Worm (Caenorhabditis elegans) whole organism, young adult: Measurements from ENCODE around the gene drd-1.

Experiments used
- B0336.3 ChIP-seq: fragments of 200-800 bp; sonication (Bioruptor generic); IDR thresholded peaks from 2 replicates; pipeline ENCODE4 v1.3.6; 2022; ENCODE audit warnings: missing genetic modification characterization, missing compliant biosample characterization
- F22D6.2 ChIP-seq: sonication (generic microtip); optimal IDR thresholded peaks from 2 replicates; lab custom pipeline; 2016; ENCODE audit warnings: mild to moderate bottlenecking, missing genetic modification characterization, missing compliant biosample characterization
- F23B12.7 ChIP-seq: sonication (generic microtip); optimal IDR thresholded peaks from 2 replicates; lab custom pipeline; 2017; ENCODE audit warnings: missing genetic modification characterization, mild to moderate bottlenecking, missing compliant biosample characterization, antibody characterized with exemption, moderate library complexity; ENCODE audit not compliant: insufficient read depth
- F37B4.10 ChIP-seq: fragments of 200-800 bp; sonication (Bioruptor generic); IDR thresholded peaks from 2 replicates; pipeline ENCODE4 v1.3.6; 2022; ENCODE audit warnings: missing genetic modification characterization, missing compliant biosample characterization
- F55B11.4 ChIP-seq: sonication (generic microtip); optimal IDR thresholded peaks from 2 replicates; lab custom pipeline; 2016; ENCODE audit warnings: missing compliant biosample characterization, missing genetic modification characterization, borderline replicate concordance; ENCODE audit not compliant: insufficient read depth
- F57A8.1 ChIP-seq: fragments of 200-800 bp; sonication (Bioruptor generic); optimal IDR thresholded peaks from 2 replicates; lab custom pipeline; 2018; ENCODE audit warnings: mild to moderate bottlenecking, missing genetic modification characterization, moderate library complexity, missing compliant biosample characterization
- F57C9.4 ChIP-seq: sonication (generic microtip); optimal IDR thresholded peaks from 2 replicates; lab custom pipeline; 2017; ENCODE audit warnings: mild to moderate bottlenecking, missing genetic modification characterization, missing compliant biosample characterization
- T26A5.8 ChIP-seq: sonication (generic microtip); optimal IDR thresholded peaks from 2 replicates; lab custom pipeline; 2016; ENCODE audit warnings: missing genetic modification characterization, missing compliant biosample characterization
- Y56A3A.18 ChIP-seq: fragments of 200-800 bp; sonication (Bioruptor generic); IDR thresholded peaks from 2 replicates; pipeline ENCODE4 v1.3.6; 2022; ENCODE audit warnings: missing genetic modification reagents, missing genetic modification characterization, missing compliant biosample characterization
- Y95B8A.8 ChIP-seq: fragments of 200-800 bp; sonication (Bioruptor generic); IDR thresholded peaks from 2 replicates; pipeline ENCODE4 v1.3.6; 2022; ENCODE audit warnings: missing genetic modification reagents, missing genetic modification characterization, missing compliant biosample characterization
- attf-3 ChIP-seq: fragments of 200-800 bp; sonication (Bioruptor generic); conservative IDR thresholded peaks from 2 replicates; pipeline ENCODE4 v1.3.6; 2022; ENCODE audit warnings: missing genetic modification reagents, missing genetic modification characterization, missing compliant biosample characterization
- bed-1 ChIP-seq: fragments of 200-800 bp; sonication (Bioruptor generic); IDR thresholded peaks from 2 replicates; pipeline ENCODE4 v1.3.6; 2022; ENCODE audit warnings: missing genetic modification reagents, missing genetic modification characterization, missing compliant biosample characterization
- cebp-1 ChIP-seq, 2 experiments: fragments of 200-800 bp in 1 of 2; sonication (Bioruptor generic) in 1 of 2; sonication (generic microtip) in 1 of 2; IDR thresholded peaks in 1 of 2; optimal IDR thresholded peaks in 1 of 2; 2 replicates each; pipeline versions ENCODE4 v1.3.6 to Lab custom; 2017 to 2022; ENCODE audit warnings: missing compliant biosample characterization in 2 of 2, missing genetic modification characterization in 2 of 2, mild to moderate bottlenecking in 1 of 2, missing genetic modification reagents in 1 of 2, moderate library complexity in 1 of 2
- cebp-2 ChIP-seq: fragments of 200-800 bp; sonication (Bioruptor generic); IDR thresholded peaks from 2 replicates; pipeline ENCODE4 v1.3.6; 2022; ENCODE audit warnings: missing genetic modification characterization, missing compliant biosample characterization
- ceh-79 ChIP-seq: sonication (generic microtip); optimal IDR thresholded peaks from 2 replicates; lab custom pipeline; 2017; ENCODE audit warnings: mild to moderate bottlenecking, missing genetic modification characterization, missing compliant biosample characterization
- die-1 ChIP-seq: sonication (generic microtip); optimal IDR thresholded peaks from 2 replicates; lab custom pipeline; 2016; ENCODE audit warnings: missing genotype, mild to moderate bottlenecking, missing genetic modification characterization, missing compliant biosample characterization
- dox-1 ChIP-seq: fragments of 200-800 bp; sonication (Bioruptor generic); IDR thresholded peaks from 2 replicates; pipeline ENCODE4 v1.3.6; 2022; ENCODE audit warnings: missing genetic modification reagents, missing genetic modification characterization, missing compliant biosample characterization
- egrh-3 ChIP-seq: fragments of 200-800 bp; sonication (Bioruptor generic); IDR thresholded peaks from 2 replicates; pipeline ENCODE4 v1.3.6; 2022; ENCODE audit warnings: missing genetic modification reagents, missing genetic modification characterization, missing compliant biosample characterization
- ekl-4 ChIP-seq: fragments of 200-800 bp; sonication (Bioruptor generic); IDR thresholded peaks from 2 replicates; pipeline ENCODE4 v1.3.6; 2022; ENCODE audit warnings: missing genetic modification reagents, missing genetic modification characterization, missing compliant biosample characterization
- fkh-3 ChIP-seq: sonication (generic microtip); optimal IDR thresholded peaks from 2 replicates; lab custom pipeline; 2016; ENCODE audit warnings: mild to moderate bottlenecking, missing genetic modification characterization, missing compliant biosample characterization
- gei-17 ChIP-seq: fragments of 200-800 bp; sonication (Bioruptor generic); optimal IDR thresholded peaks from 2 replicates; lab custom pipeline; 2018; ENCODE audit warnings: mild to moderate bottlenecking, missing genetic modification characterization, missing compliant biosample characterization
- hmg-20 ChIP-seq: fragments of 200-800 bp; sonication (Bioruptor generic); IDR thresholded peaks from 2 replicates; pipeline ENCODE4 v1.3.6; 2022; ENCODE audit warnings: missing genetic modification reagents, missing genetic modification characterization, missing compliant biosample characterization
- hsf-1 ChIP-seq: fragments of 200-800 bp; sonication (Bioruptor generic); IDR thresholded peaks from 2 replicates; pipeline ENCODE4 v1.3.6; 2022; ENCODE audit warnings: missing genetic modification reagents, missing genetic modification characterization, missing compliant biosample characterization
- lag-1 ChIP-seq: fragments of 200-800 bp; sonication (Bioruptor generic); IDR thresholded peaks from 2 replicates; pipeline ENCODE4 v1.3.6; 2022; ENCODE audit warnings: missing genetic modification reagents, missing genetic modification characterization, missing compliant biosample characterization
- lin-35 ChIP-seq, 3 experiments: fragments of 150-350 bp in 2 of 3; sonication (generic microtip) in 1 of 3; optimal IDR thresholded peaks; 2 replicates each; lab custom pipeline; 2014 to 2018; ENCODE audit warnings: missing biosample characterization in 3 of 3, missing genetic modification characterization in 3 of 3, missing genetic modification reagents in 3 of 3
- lir-1 ChIP-seq: fragments of 200-800 bp; sonication (Bioruptor generic); conservative IDR thresholded peaks from 2 replicates; pipeline ENCODE4 v1.3.6; 2022; ENCODE audit warnings: missing genetic modification reagents, missing genetic modification characterization, missing compliant biosample characterization
- lsy-27 ChIP-seq: sonication (generic microtip); optimal IDR thresholded peaks from 2 replicates; lab custom pipeline; 2017; ENCODE audit warnings: missing genetic modification characterization, mild to moderate bottlenecking, missing compliant biosample characterization, antibody characterized with exemption, missing genotype, borderline replicate concordance; ENCODE audit not compliant: insufficient read depth
- madf-3 ChIP-seq: fragments of 200-800 bp; sonication (Bioruptor generic); IDR thresholded peaks from 2 replicates; pipeline ENCODE4 v1.3.6; 2022; ENCODE audit warnings: missing genetic modification reagents, missing genetic modification characterization, missing compliant biosample characterization
- madf-6 ChIP-seq: fragments of 200-800 bp; sonication (Bioruptor generic); IDR thresholded peaks from 2 replicates; pipeline ENCODE4 v1.3.6; 2022; ENCODE audit warnings: missing genetic modification reagents, missing genetic modification characterization, missing compliant biosample characterization
- madf-8 ChIP-seq: fragments of 200-800 bp; sonication (Bioruptor generic); conservative IDR thresholded peaks from 2 replicates; pipeline ENCODE4 v1.3.6; 2022; ENCODE audit warnings: missing genetic modification reagents, missing genetic modification characterization, missing compliant biosample characterization
- nhr-179 ChIP-seq: sonication (generic microtip); optimal IDR thresholded peaks from 2 replicates; lab custom pipeline; 2016; ENCODE audit warnings: mild to moderate bottlenecking, missing genetic modification characterization, missing compliant biosample characterization
- nhr-80 ChIP-seq: sonication (generic microtip); optimal IDR thresholded peaks from 2 replicates; lab custom pipeline; 2016; ENCODE audit warnings: missing genetic modification characterization, missing compliant biosample characterization
- pbrm-1 ChIP-seq: fragments of 200-800 bp; sonication (Bioruptor generic); IDR thresholded peaks from 2 replicates; pipeline ENCODE4 v1.3.6; 2022; ENCODE audit warnings: missing genetic modification reagents, missing genetic modification characterization, missing compliant biosample characterization
- pha-4 ChIP-seq: fragments of 150-350 bp; sonication (generic microtip); optimal IDR thresholded peaks from 2 replicates; lab custom pipeline; 2014; ENCODE audit warnings: missing biosample characterization, missing genetic modification reagents, missing genetic modification characterization
- rcor-1 ChIP-seq: fragments of 200-800 bp; sonication (Bioruptor generic); IDR thresholded peaks from 2 replicates; pipeline ENCODE4 v1.3.6; 2022; ENCODE audit warnings: missing genetic modification reagents, missing genetic modification characterization, missing compliant biosample characterization
- rec-8 ChIP-seq, 2 experiments: sonication (generic microtip); optimal IDR thresholded peaks; 2 replicates each; lab custom pipeline; 2016; ENCODE audit warnings: mild to moderate bottlenecking in 2 of 2, missing genetic modification characterization in 2 of 2, missing genetic modification reagents in 2 of 2, missing genotype in 2 of 2, missing biosample characterization in 1 of 2, missing compliant biosample characterization in 1 of 2, moderate library complexity in 1 of 2
- snpc-1.3 ChIP-seq: sonication (generic microtip); optimal IDR thresholded peaks from 2 replicates; lab custom pipeline; 2017; ENCODE audit warnings: missing genetic modification characterization, mild to moderate bottlenecking, missing compliant biosample characterization, antibody characterized with exemption, moderate library complexity, missing genotype, missing genetic modification reagents; ENCODE audit not compliant: insufficient read depth
- somi-1 ChIP-seq: fragments of 200-800 bp; sonication (Bioruptor generic); optimal IDR thresholded peaks from 2 replicates; lab custom pipeline; 2018; ENCODE audit warnings: mild to moderate bottlenecking, missing genetic modification characterization, missing compliant biosample characterization
- sptf-2 ChIP-seq: fragments of 200-800 bp; sonication (Bioruptor generic); optimal IDR thresholded peaks from 2 replicates; lab custom pipeline; 2018; ENCODE audit warnings: mild to moderate bottlenecking, missing genetic modification characterization, missing compliant biosample characterization
- tbx-9 ChIP-seq: sonication (generic microtip); optimal IDR thresholded peaks from 2 replicates; lab custom pipeline; 2016; ENCODE audit warnings: borderline replicate concordance, missing genetic modification characterization, inconsistent platforms, missing compliant biosample characterization
- unc-62 ChIP-seq: fragments of 150-350 bp; optimal IDR thresholded peaks from 2 replicates; lab custom pipeline; 2014; ENCODE audit warnings: missing biosample characterization, missing genetic modification reagents, missing genetic modification characterization
- zim-3 ChIP-seq: sonication (generic microtip); optimal IDR thresholded peaks from 2 replicates; lab custom pipeline; 2017; ENCODE audit warnings: mild to moderate bottlenecking, missing genetic modification characterization, moderate library complexity, missing compliant biosample characterization
- ztf-26 ChIP-seq: sonication (generic microtip); optimal IDR thresholded peaks from 2 replicates; lab custom pipeline; 2017; ENCODE audit warnings: missing genetic modification characterization, missing compliant biosample characterization
- ztf-28 ChIP-seq: fragments of 200-800 bp; sonication (Bioruptor generic); IDR thresholded peaks from 2 replicates; pipeline ENCODE4 v1.3.6; 2022; ENCODE audit warnings: missing genetic modification reagents, missing genetic modification characterization, missing compliant biosample characterization

The drd-1 gene

ce11 chrII:8339108-8339507 is 48.7 kb upstream of the drd-1 start:
- no peak for TF ChIP-seq unc-62
- no peak for TF ChIP-seq F23B12.7 (tag; lab: Kevin White, UChicago)
- no peak for TF ChIP-seq F37B4.10 (GFP tag; lab: Robert Waterston, UW)
- TF ChIP-seq F57A8.1 (GFP tag; lab: Kevin White, UChicago), result no peak
- TF ChIP-seq rcor-1, result no peak
- TF ChIP-seq F55B11.4 (tag; lab: Kevin White, UChicago), result no peak
- no peak for TF ChIP-seq ekl-4 (GFP tag; lab: Robert Waterston, UW)
- TF ChIP-seq attf-3 (GFP tag; lab: Robert Waterston, UW), result no peak
- no peak for TF ChIP-seq hmg-20 (GFP tag; lab: Robert Waterston, UW)

ce11 chrII:8344803-8345202 is 43.0 kb upstream of the drd-1 start:
- TF ChIP-seq ztf-28 (GFP tag; lab: Robert Waterston, UW) (no peak), F22D6.2 (tag; lab: Kevin White, UChicago) (no peak), F57C9.4 (no peak), pbrm-1 (GFP tag; lab: Robert Waterston, UW) (no peak), lag-1 (GFP tag; lab: Robert Waterston, UW) (no peak), lin-35 (GFP tag; optimal IDR thresholded peaks at IDR 0.05; lab: Kevin White, UChicago) (no peak), nhr-179 (no peak), somi-1 (GFP tag; lab: Kevin White, UChicago) (no peak), madf-6 (no peak), lsy-27 (no peak), pha-4 (tag; lab: Kevin White, UChicago) (no peak), T26A5.8 (tag; lab: Kevin White, UChicago) (no peak), madf-3 (GFP tag; lab: Robert Waterston, UW) (no peak), fkh-3 (no peak), cebp-2 (GFP tag; lab: Robert Waterston, UW) (no peak), ceh-79 (tag; lab: Kevin White, UChicago) (no peak)

- TF ChIP-seq die-1 (tag; lab: Kevin White, UChicago), result no peak
- TF ChIP-seq pha-4 (tag; lab: Kevin White, UChicago), result no peak
- TF ChIP-seq rec-8 (tag; optimal IDR thresholded peaks at IDR 0.05; lab: Kevin White, UChicago), result no peak
- TF ChIP-seq lir-1 (GFP tag; lab: Robert Waterston, UW), result no peak
- TF ChIP-seq somi-1 (GFP tag; lab: Kevin White, UChicago), result no peak
- TF ChIP-seq B0336.3 (GFP tag; lab: Robert Waterston, UW), result no peak
Measured at ce11 chrII:8345613-8346012, 42.2 kb upstream of the drd-1 start.

ce11 chrII:8346384-8346783 is 41.5 kb upstream of the drd-1 start, which contains the start of gene eff-1:
Gene eff-1, plus strand, starts transcription at chrII:8346684.
- TF ChIP-seq cebp-1 (GFP tag; IDR thresholded peaks at IDR 0.05; lab: Robert Waterston, UW) (no peak), cebp-1 (tag; optimal IDR thresholded peaks at IDR 0.05; lab: Kevin White, UChicago) (no peak), nhr-179 (no peak), ztf-26 (no peak), gei-17 (no peak), dox-1 (GFP tag; lab: Robert Waterston, UW) (no peak), egrh-3 (no peak), ekl-4 (GFP tag; lab: Robert Waterston, UW) (no peak), nhr-80 (tag; lab: Kevin White, UChicago) (no peak), lin-35 (GFP tag; optimal IDR thresholded peaks at IDR 0.05; lab: Kevin White, UChicago) (no peak), Y95B8A.8 (GFP tag; lab: Robert Waterston, UW) (no peak), Y56A3A.18 (GFP tag; lab: Robert Waterston, UW) (no peak), tbx-9 (tag; lab: Kevin White, UChicago) (no peak), snpc-1.3 (tag; lab: Kevin White, UChicago) (no peak), madf-8 (GFP tag; lab: Robert Waterston, UW) (no peak), bed-1 (no peak), hsf-1 (GFP tag; lab: Robert Waterston, UW) (no peak), zim-3 (tag; lab: Kevin White, UChicago) (no peak), sptf-2 (GFP tag; lab: Kevin White, UChicago) (no peak)
